Worm (Caenorhabditis elegans): ENCODE measurements around the gene npp-15.
"Not testable (repeated sequence)": the region's sequence is repeated elsewhere in the genome, so short reads cannot be mapped to it uniquely, and the experiment has no call there.

DNA sequence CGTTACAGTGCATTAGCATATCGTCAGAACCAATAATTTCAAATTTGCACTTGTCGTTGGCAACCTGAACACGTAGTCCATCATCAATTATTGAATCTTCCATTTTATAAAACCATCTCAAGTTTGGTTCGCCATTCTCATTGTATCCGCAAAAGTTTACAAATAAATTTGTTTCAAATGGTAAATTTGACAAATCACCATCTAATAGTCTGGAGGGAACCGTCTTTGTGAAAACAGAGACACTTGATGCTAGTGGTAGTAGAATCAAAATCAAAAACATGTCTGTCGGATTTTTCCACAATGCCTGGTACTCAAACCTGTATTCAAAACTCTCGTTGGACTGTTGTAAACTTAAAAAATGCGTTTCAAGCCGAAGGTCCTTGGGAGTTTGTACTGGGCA lies 35.4 kb downstream of the npp-15 start, which contains the start of gene F54H12.2:
- not testable (repeated sequence) for TF ChIP-seq jun-1 (tag; optimal IDR thresholded peaks at IDR 0.05); elt-2 (tag; optimal IDR thresholded peaks at IDR 0.05); pha-4 (tag; optimal IDR thresholded peaks at IDR 0.05); fos-1 (tag; optimal IDR thresholded peaks at IDR 0.05); mdl-1 (tag; optimal IDR thresholded peaks at IDR 0.05); nhr-28 (tag; optimal IDR thresholded peaks at IDR 0.05); ama-1 (optimal IDR thresholded peaks at IDR 0.05); unc-62 (GFP tag; optimal IDR thresholded peaks at IDR 0.05); zag-1 (tag; optimal IDR thresholded peaks at IDR 0.05); nhr-12 (tag; optimal IDR thresholded peaks at IDR 0.05)
